Worm (Caenorhabditis elegans) whole organism, L4/young adult: Measurements from ENCODE around the gene osm-11.

ENCODE experiments used
- W03F9.2 ChIP-seq: fragments of 150-350 bp; optimal IDR thresholded peaks from 2 replicates; lab custom pipeline; 2014; ENCODE audit warnings: missing biosample characterization, missing genetic modification characterization
- dao-5 ChIP-seq: sonication (generic microtip); optimal IDR thresholded peaks from 2 replicates; lab custom pipeline; 2016; ENCODE audit warnings: missing genotype, missing genetic modification characterization, moderate library complexity, missing compliant biosample characterization
- him-1 ChIP-seq: sonication (generic microtip); optimal IDR thresholded peaks from 2 replicates; lab custom pipeline; 2016; ENCODE audit warnings: missing genotype, missing genetic modification reagents, missing genetic modification characterization, missing compliant biosample characterization

ce11 chrX:17424595-17424913 is 3.2 kb upstream of the osm-11 start:
- TF ChIP-seq him-1 (tag; lab: Kevin White, UChicago) (no peak), dao-5 (tag; lab: Kevin White, UChicago) (no peak), W03F9.2 (no peak)
